Fruit fly (Drosophila melanogaster): Measurements from ENCODE around the gene VhaAC39-2.

Gene VhaAC39-2

dm6 chr3R:23149021-23149571 lies 10.0 kb downstream of the VhaAC39-2 start (continued):
- TF ChIP-seq dan (GFP tag; IDR thresholded peaks at IDR 0.05) = no peak
- no peak for TF ChIP-seq Sox100B (GFP tag; optimal IDR thresholded peaks at IDR 0.05)
- TF ChIP-seq CG12104 (GFP tag; optimal IDR thresholded peaks at IDR 0.05) = no peak
- TF ChIP-seq bab2 (GFP tag; optimal IDR thresholded peaks at IDR 0.05) = no peak
- no peak for TF ChIP-seq Ada2b (GFP tag; IDR thresholded peaks at IDR 0.05)
- TF ChIP-seq Oaz (GFP tag; IDR thresholded peaks at IDR 0.05) = no peak
- TF ChIP-seq CG12769 (tag; optimal IDR thresholded peaks at IDR 0.05) = no peak
- TF ChIP-seq CG10959 (GFP tag; IDR thresholded peaks at IDR 0.05) = peak; percentile 61
- TF ChIP-seq sens-2 (GFP tag; IDR thresholded peaks at IDR 0.05) = no peak
- TF ChIP-seq mirr (GFP tag; optimal IDR thresholded peaks at IDR 0.05) = no peak
- TF ChIP-seq CG34422 (GFP tag; IDR thresholded peaks at IDR 0.05) = no peak
- TF ChIP-seq CG10366 (GFP tag; IDR thresholded peaks at IDR 0.05) = no peak; the same call in 1 of the 2 replicates
- peak; percentile 60 for TF ChIP-seq CG16815 (GFP tag; optimal IDR thresholded peaks at IDR 0.05)
- TF ChIP-seq E2f2 (GFP tag; IDR thresholded peaks at IDR 0.05) = 0 out of 2 replicates have a peak, but pooled peaks have one; percentile 7
- no peak for TF ChIP-seq al (GFP tag; IDR thresholded peaks at IDR 0.05)
- no peak for TF ChIP-seq fd64A (GFP tag; optimal IDR thresholded peaks at IDR 0.05)
- TF ChIP-seq Adf1 (GFP tag; IDR thresholded peaks at IDR 0.05) = no peak
- no peak for TF ChIP-seq CG18764 (GFP tag; optimal IDR thresholded peaks at IDR 0.05)
- TF ChIP-seq MTF-1 (GFP tag; optimal IDR thresholded peaks at IDR 0.05; ENCODE audit: borderline replicate concordance) = no peak
- TF ChIP-seq CG17186 (GFP tag; optimal IDR thresholded peaks at IDR 0.05) = no peak
- TF ChIP-seq Med (GFP tag) = peak; percentile 22
- no peak for TF ChIP-seq chif (GFP tag; optimal IDR thresholded peaks at IDR 0.05)
- peak; percentile 33 for TF ChIP-seq fd96Cb (tag; optimal IDR thresholded peaks at IDR 0.05)
- TF ChIP-seq wor (GFP tag; IDR thresholded peaks at IDR 0.05) = no peak
- peak; percentile 3 for TF ChIP-seq CG8359 (GFP tag; optimal IDR thresholded peaks at IDR 0.05; ENCODE audit: borderline replicate concordance)
- no peak for TF ChIP-seq dmrt99B (tag; optimal IDR thresholded peaks at IDR 0.05)
- no peak for TF ChIP-seq aop (GFP tag; IDR thresholded peaks at IDR 0.05)
- TF ChIP-seq shn (GFP tag; optimal IDR thresholded peaks at IDR 0.05) = no peak
- no peak for TF ChIP-seq chn (GFP tag; optimal IDR thresholded peaks at IDR 0.05)
- no peak for TF ChIP-seq Dfd (GFP tag; optimal IDR thresholded peaks at IDR 0.05)
- no peak for TF ChIP-seq Fer1 (GFP tag; optimal IDR thresholded peaks at IDR 0.05)
- no peak for TF ChIP-seq CG9609 (GFP tag; optimal IDR thresholded peaks at IDR 0.05)
- TF ChIP-seq Scr (GFP tag; IDR thresholded peaks at IDR 0.05; ENCODE audit: partially characterized antibody) = no peak
- no peak for TF ChIP-seq CG17568 (GFP tag; optimal IDR thresholded peaks at IDR 0.05)
- peak; percentile 18 for TF ChIP-seq Elba2 (GFP tag; optimal IDR thresholded peaks at IDR 0.05)
- no peak for TF ChIP-seq CG7963 (GFP tag; IDR thresholded peaks at IDR 0.05; ENCODE audit: partially characterized antibody)
- TF ChIP-seq pan (optimal IDR thresholded peaks at IDR 0.05) = no peak
- TF ChIP-seq pan (GFP tag; optimal IDR thresholded peaks at IDR 0.05 in 1 of 2, IDR thresholded peaks at IDR 0.05 in 1 of 2) = no peak
- TF ChIP-seq Mrtf (GFP tag; IDR thresholded peaks at IDR 0.05) = no peak
- no peak for TF ChIP-seq repo (GFP tag; optimal IDR thresholded peaks at IDR 0.05)
- TF ChIP-seq Hr3 (GFP tag; optimal IDR thresholded peaks at IDR 0.05) = no peak
- no peak for TF ChIP-seq E2f1 (GFP tag; IDR thresholded peaks at IDR 0.05)
- no peak for TF ChIP-seq MBD-R2 (GFP tag; IDR thresholded peaks at IDR 0.05)
- TF ChIP-seq Xbp1 (GFP tag; optimal IDR thresholded peaks at IDR 0.05) = peak; percentile 9
- no peak for TF ChIP-seq CG8944 (GFP tag; optimal IDR thresholded peaks at IDR 0.05)
- TF ChIP-seq fu2 (GFP tag; optimal IDR thresholded peaks at IDR 0.05) = no peak
- TF ChIP-seq CG1603 (tag; optimal IDR thresholded peaks at IDR 0.05) = no peak
- TF ChIP-seq nerfin-2 (GFP tag; IDR thresholded peaks at IDR 0.05; ENCODE audit: partially characterized antibody) = no peak
- no peak for TF ChIP-seq fd102C (GFP tag; optimal IDR thresholded peaks at IDR 0.05)
- peak; percentile 92 for TF ChIP-seq zf30C (GFP tag; optimal IDR thresholded peaks at IDR 0.05)
- no peak for TF ChIP-seq D (optimal IDR thresholded peaks at IDR 0.05)
- peak; percentile 57 for TF ChIP-seq D (GFP tag; optimal IDR thresholded peaks at IDR 0.05)

All from whole organism, embryonic.